Fruit fly (Drosophila melanogaster): ENCODE data around the gene Ddr.
A peak's percentile ranks its signal among the peaks of the same experiment; 100 is the strongest.

The Ddr gene

DNA sequence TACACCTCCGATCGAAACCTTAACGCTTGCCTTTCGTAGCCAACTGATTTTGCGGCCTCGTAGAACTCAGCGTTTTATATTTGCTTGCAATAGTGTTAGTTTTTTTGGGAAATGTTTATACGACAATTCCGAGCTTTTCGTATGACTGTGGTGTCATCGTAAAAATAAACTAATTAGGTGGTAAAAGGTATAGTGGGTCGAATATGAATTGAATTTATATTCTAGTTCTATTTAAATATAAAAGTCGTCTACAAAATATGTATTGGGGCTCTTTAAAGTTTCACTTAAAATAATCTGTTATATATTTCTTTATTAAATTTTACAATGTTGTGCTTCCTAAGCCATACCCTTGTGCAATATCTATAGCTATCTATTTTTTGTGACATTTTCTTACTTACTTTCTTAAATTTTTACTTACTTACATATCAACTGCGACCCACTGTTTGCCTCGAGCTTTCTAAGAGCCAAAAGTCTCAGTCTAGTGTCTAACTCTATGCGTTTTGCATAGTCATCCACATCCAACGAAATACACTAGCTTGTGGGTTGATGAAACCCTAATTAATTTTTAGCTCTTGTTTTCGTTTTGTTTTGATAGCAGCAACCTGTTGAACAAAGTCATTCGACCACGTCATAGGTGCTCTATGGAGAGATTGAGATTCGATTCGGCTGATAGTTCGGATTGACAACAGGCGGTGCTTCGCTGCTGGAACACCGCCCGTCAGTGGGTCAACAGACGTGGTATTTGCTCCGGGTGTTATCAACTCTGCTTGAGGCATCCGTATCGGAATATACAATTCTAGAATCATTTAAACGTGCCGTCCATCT, 98.3 kb downstream of the Ddr start, which contains the start of gene CG9498 (continued):
- TF ChIP-seq CG10147 (GFP tag; optimal IDR thresholded peaks at IDR 0.05) (peak; percentile 81), stwl (tag; optimal IDR thresholded peaks at IDR 0.05) (no peak), CG12236 (GFP tag; optimal IDR thresholded peaks at IDR 0.05) (no peak), vnd (GFP tag; IDR thresholded peaks at IDR 0.05; ENCODE audit: partially characterized antibody) (no peak), CG2202 (tag; optimal IDR thresholded peaks at IDR 0.05) (no peak), Meics (GFP tag; optimal IDR thresholded peaks at IDR 0.05) (peak; percentile 96), CG4820 (GFP tag; optimal IDR thresholded peaks at IDR 0.05) (no peak), run (tag; optimal IDR thresholded peaks at IDR 0.05) (peak; percentile 71), CG10209 (GFP tag; optimal IDR thresholded peaks at IDR 0.05) (peak; percentile 77), chn (GFP tag; optimal IDR thresholded peaks at IDR 0.05) (no peak), CG1024 (GFP tag; IDR thresholded peaks at IDR 0.05) (no peak), schlank (tag; optimal IDR thresholded peaks at IDR 0.05) (peak; percentile 60), CG10565 (GFP tag; optimal IDR thresholded peaks at IDR 0.05) (no peak), HmgD (GFP tag; optimal IDR thresholded peaks at IDR 0.05) (no peak), CG7357 (GFP tag; IDR thresholded peaks at IDR 0.05) (peak; percentile 69), CG8765 (GFP tag; IDR thresholded peaks at IDR 0.05) (peak; percentile 20; the same call in 1 of the 2 replicates), CG31388 (GFP tag; optimal IDR thresholded peaks at IDR 0.05) (peak; percentile 9), Atf3 (GFP tag; optimal IDR thresholded peaks at IDR 0.05) (no peak), Ada2b (GFP tag; IDR thresholded peaks at IDR 0.05) (peak; percentile 60), CG6813 (GFP tag; optimal IDR thresholded peaks at IDR 0.05) (peak; percentile 86), Antp (GFP tag; optimal IDR thresholded peaks at IDR 0.05) (no peak), CoRest (tag; optimal IDR thresholded peaks at IDR 0.05) (peak; percentile 92), Atf6 (GFP tag; IDR thresholded peaks at IDR 0.05) (peak; percentile 79), CG15479 (GFP tag; optimal IDR thresholded peaks at IDR 0.05) (no peak), Ptx1 (GFP tag; IDR thresholded peaks at IDR 0.05) (peak; percentile 81), Ssrp (tag; optimal IDR thresholded peaks at IDR 0.05) (peak; percentile 47), yki (optimal IDR thresholded peaks at IDR 0.05) (no peak), H15 (GFP tag; IDR thresholded peaks at IDR 0.05) (peak; percentile 63; the same call in 2 of the 3 replicates), stc (GFP tag; IDR thresholded peaks at IDR 0.05) (peak; percentile 84), unpg (GFP tag; optimal IDR thresholded peaks at IDR 0.05) (peak; percentile 85), zfh1 (GFP tag; IDR thresholded peaks at IDR 0.05) (no peak), crol (GFP tag; IDR thresholded peaks at IDR 0.05) (no peak), Poxn (GFP tag; IDR thresholded peaks at IDR 0.05) (peak; percentile 75; the same call in 1 of the 2 replicates), Lpt (GFP tag; optimal IDR thresholded peaks at IDR 0.05) (no peak), fd96Cb (tag; optimal IDR thresholded peaks at IDR 0.05) (peak; percentile 83), H2.0 (GFP tag; IDR thresholded peaks at IDR 0.05) (no peak), CG7372 (GFP tag; IDR thresholded peaks at IDR 0.05) (peak; percentile 94), cad (GFP tag; optimal IDR thresholded peaks at IDR 0.05) (no peak), CG4707 (GFP tag; optimal IDR thresholded peaks at IDR 0.05) (no peak), ATbp (GFP tag; optimal IDR thresholded peaks at IDR 0.05) (peak; percentile 70), CG6654 (GFP tag; optimal IDR thresholded peaks at IDR 0.05) (peak; percentile 58), sqz (GFP tag; optimal IDR thresholded peaks at IDR 0.05) (peak; percentile 52), CG18262 (tag; optimal IDR thresholded peaks at IDR 0.05) (peak; percentile 83), esg (GFP tag; conservative IDR thresholded peaks at IDR 0.05) (peak; percentile 81), CG18011 (GFP tag; optimal IDR thresholded peaks at IDR 0.05) (peak; percentile 54), fu2 (GFP tag; optimal IDR thresholded peaks at IDR 0.05) (peak; percentile 24), MTF-1 (GFP tag; optimal IDR thresholded peaks at IDR 0.05; ENCODE audit: borderline replicate concordance) (no peak), Optix (GFP tag; IDR thresholded peaks at IDR 0.05) (no peak), cg (GFP tag; optimal IDR thresholded peaks at IDR 0.05) (peak; percentile 14), slbo (GFP tag; IDR thresholded peaks at IDR 0.05) (peak; percentile 86)

Measured in whole organism, embryonic.